Worm (Caenorhabditis elegans) whole organism, midembryonic: ENCODE results near the gene clec-3.

ENCODE experiments used
- T22C8.4 ChIP-seq: fragments of 200-800 bp; sonication (Bioruptor generic); IDR thresholded peaks from 2 replicates; pipeline ENCODE4 v1.3.6; 2022; ENCODE audit warnings: missing genetic modification characterization, missing compliant biosample characterization
- cog-1 ChIP-seq: sonication (generic microtip); optimal IDR thresholded peaks from 2 replicates; lab custom pipeline; 2016; ENCODE audit warnings: missing genetic modification characterization, missing compliant biosample characterization
- flt-1 ChIP-seq: fragments of 200-800 bp; sonication (Bioruptor generic); IDR thresholded peaks from 2 replicates; pipeline ENCODE4 v1.3.6; 2022; ENCODE audit warnings: missing genetic modification characterization, missing compliant biosample characterization
- klf-2 ChIP-seq: fragments of 200-800 bp; sonication (Bioruptor generic); conservative IDR thresholded peaks from 2 replicates; pipeline ENCODE4 v1.3.6; 2022; ENCODE audit warnings: missing genetic modification reagents, missing genetic modification characterization, missing compliant biosample characterization
- med-1 ChIP-seq: sonication (generic microtip); optimal IDR thresholded peaks from 2 replicates; lab custom pipeline; 2017; ENCODE audit warnings: missing genetic modification characterization, mild to moderate bottlenecking, missing compliant biosample characterization, antibody characterized with exemption, missing genetic modification reagents; ENCODE audit not compliant: insufficient read depth
- ref-1 ChIP-seq: fragments of 200-800 bp; sonication (Bioruptor generic); conservative IDR thresholded peaks from 2 replicates; pipeline ENCODE4 v1.3.6; 2022; ENCODE audit warnings: missing genetic modification reagents, missing genetic modification characterization, missing compliant biosample characterization
- tab-1 ChIP-seq: fragments of 200-800 bp; sonication (Bioruptor generic); IDR thresholded peaks from 2 replicates; pipeline ENCODE4 v1.3.6; 2022; ENCODE audit warnings: missing genetic modification characterization, missing compliant biosample characterization
- ztf-23 ChIP-seq: fragments of 200-800 bp; sonication (Bioruptor generic); IDR thresholded peaks from 2 replicates; pipeline ENCODE4 v1.3.6; 2022; ENCODE audit warnings: missing genetic modification reagents, missing genetic modification characterization, missing compliant biosample characterization
- ztf-29 ChIP-seq: fragments of 200-800 bp; sonication (Bioruptor generic); IDR thresholded peaks from 2 replicates; pipeline ENCODE4 v1.3.6; 2022; ENCODE audit warnings: missing genetic modification reagents, missing genetic modification characterization, missing compliant biosample characterization

DNA sequence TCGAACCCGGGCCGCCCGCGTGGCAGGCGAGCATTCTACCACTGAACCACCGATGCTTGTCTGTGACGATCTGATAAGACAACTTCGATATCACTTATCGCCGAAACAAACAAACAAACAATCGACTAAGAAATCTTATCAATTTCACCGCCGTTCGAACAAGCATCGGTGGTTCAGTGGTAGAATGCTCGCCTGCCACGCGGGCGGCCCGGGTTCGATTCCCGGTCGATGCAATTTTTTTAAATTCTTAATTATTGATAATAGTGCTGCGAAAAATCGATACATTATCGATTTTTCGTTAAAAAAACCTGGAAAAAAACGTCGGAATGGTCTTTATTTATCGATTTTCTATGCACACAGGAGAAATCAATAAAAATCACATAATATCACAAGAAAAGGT lies 42.5 kb upstream of the clec-3 start:
- TF ChIP-seq ztf-23 (GFP tag; lab: Robert Waterston, UW) = no peak
- 0 out of 2 replicates have a peak, but pooled peaks have one; percentile 38 for TF ChIP-seq tab-1 (GFP tag; lab: Robert Waterston, UW)
- peak; percentile 62; the same call in 1 of the 2 replicates for TF ChIP-seq flt-1 (GFP tag; lab: Robert Waterston, UW)
- no peak for TF ChIP-seq ref-1 (GFP tag; lab: Robert Waterston, UW)
- TF ChIP-seq T22C8.4 (GFP tag; lab: Robert Waterston, UW) = peak; percentile 58
- TF ChIP-seq cog-1 (tag; lab: Kevin White, UChicago) = no peak
- TF ChIP-seq klf-2 (GFP tag; lab: Robert Waterston, UW) = no peak
- TF ChIP-seq med-1 = no peak
- no peak for TF ChIP-seq ztf-29 (GFP tag; lab: Robert Waterston, UW)
